Fruit fly (Drosophila melanogaster) whole organism, wandering third instar larva: Measurements from ENCODE around the gene CG4949.

Experiments
- Abd-B ChIP-seq: fragments of >200 bp; optimal IDR thresholded peaks from 2 replicates; lab custom pipeline; 2017; ENCODE audit warnings: missing biosample characterization, missing genetic modification characterization
- CG32264 ChIP-seq: fragments of 200-800 bp; sonication (Bioruptor generic); optimal IDR thresholded peaks from 2 replicates; lab custom pipeline; 2016; ENCODE audit warnings: missing biosample characterization, missing genetic modification characterization
- CG9705 ChIP-seq: fragments of 200-800 bp; sonication (Bioruptor generic); optimal IDR thresholded peaks from 2 replicates; lab custom pipeline; 2018; ENCODE audit warnings: missing biosample characterization, mild to moderate bottlenecking, missing genetic modification characterization
- CrebA ChIP-seq: fragments of 200-800 bp; sonication (Bioruptor generic); optimal IDR thresholded peaks from 2 replicates; lab custom pipeline; 2016; ENCODE audit warnings: missing biosample characterization, mild to moderate bottlenecking, missing genetic modification characterization, borderline replicate concordance
- Dfd ChIP-seq: fragments of >200 bp; optimal IDR thresholded peaks from 2 replicates; lab custom pipeline; 2017; ENCODE audit warnings: missing biosample characterization, missing genetic modification characterization
- Dif ChIP-seq: fragments of 200-275, 200-300 bp; sonication (Bioruptor generic); optimal IDR thresholded peaks from 2 replicates; lab custom pipeline; 2018; ENCODE audit warnings: missing biosample characterization, missing genetic modification characterization; ENCODE audit not compliant: partially characterized antibody
- GATAd ChIP-seq: sonication (Bioruptor generic); optimal IDR thresholded peaks from 2 replicates; lab custom pipeline; 2016; ENCODE audit warnings: missing biosample characterization, missing genetic modification characterization
- HLH106 ChIP-seq: fragments of 200-800 bp; optimal IDR thresholded peaks from 3 replicates; lab custom pipeline; 2019; ENCODE audit warnings: missing biosample characterization, mild to moderate bottlenecking, missing genetic modification characterization, moderate library complexity
- Hnf4 ChIP-seq: fragments of 200-800 bp; sonication (Bioruptor generic); optimal IDR thresholded peaks from 2 replicates; lab custom pipeline; 2016; ENCODE audit warnings: missing biosample characterization, mild to moderate bottlenecking, missing genetic modification characterization
- Hr78 ChIP-seq: fragments of >200 bp; optimal IDR thresholded peaks from 2 replicates; lab custom pipeline; 2017; ENCODE audit warnings: missing biosample characterization, missing genetic modification characterization
- Hr83 ChIP-seq: fragments of 200-300 bp; sonication (Bioruptor generic); optimal IDR thresholded peaks from 2 replicates; lab custom pipeline; 2016; ENCODE audit warnings: missing biosample characterization, mild to moderate bottlenecking, missing genetic modification characterization, moderate library complexity; ENCODE audit not compliant: poor library complexity, severe bottlenecking
- Jra ChIP-seq: sonication (Bioruptor generic); optimal IDR thresholded peaks from 2 replicates; lab custom pipeline; 2016; ENCODE audit warnings: missing biosample characterization, missing genetic modification characterization
- Mio ChIP-seq: sonication (Bioruptor generic); optimal IDR thresholded peaks from 2 replicates; lab custom pipeline; 2016; ENCODE audit warnings: missing biosample characterization, missing genetic modification characterization
- Myc ChIP-seq: fragments of >200 bp; optimal IDR thresholded peaks from 2 replicates; lab custom pipeline; 2017
- N ChIP-seq: fragments of >200 bp; optimal IDR thresholded peaks from 2 replicates; lab custom pipeline; 2018; ENCODE audit warnings: missing biosample characterization, missing external identifiers, missing genetic modification characterization
- OdsH ChIP-seq: fragments of 200-800 bp; sonication (Bioruptor generic); optimal IDR thresholded peaks from 2 replicates; lab custom pipeline; 2016; ENCODE audit warnings: missing biosample characterization, mild to moderate bottlenecking, missing genetic modification characterization
- Rel ChIP-seq, 2 experiments: fragments of 200-800 bp; sonication (Bioruptor generic) in 1 of 2; optimal IDR thresholded peaks; 2 replicates in 1 of 2; 3 replicates in 1 of 2; lab custom pipeline; 2016 to 2019; ENCODE audit warnings: mild to moderate bottlenecking in 2 of 2, missing biosample characterization in 2 of 2, missing genetic modification characterization in 2 of 2, moderate library complexity in 1 of 2
- Sp1 ChIP-seq: fragments of 200-800 bp; sonication (Bioruptor generic); optimal IDR thresholded peaks from 3 replicates; lab custom pipeline; 2019; ENCODE audit warnings: missing biosample characterization, mild to moderate bottlenecking, missing genetic modification characterization, moderate library complexity
- Vsx2 ChIP-seq: fragments of 200-300, 225-300 bp; sonication (Bioruptor generic); optimal IDR thresholded peaks from 2 replicates; lab custom pipeline; 2018; ENCODE audit warnings: missing biosample characterization, missing genetic modification characterization; ENCODE audit not compliant: partially characterized antibody
- br ChIP-seq: fragments of 200-800 bp; sonication (Bioruptor generic); optimal IDR thresholded peaks from 2 replicates; lab custom pipeline; 2016; ENCODE audit warnings: missing biosample characterization, missing genetic modification characterization
- brk ChIP-seq: fragments of 200-800 bp; sonication (Bioruptor generic); optimal IDR thresholded peaks from 2 replicates; lab custom pipeline; 2016; ENCODE audit warnings: missing biosample characterization, mild to moderate bottlenecking, missing genetic modification characterization
- dl ChIP-seq, 2 experiments: fragments of 175-275, 200-275 bp in 1 of 2; fragments of 200-275 bp in 1 of 2; sonication (Bioruptor generic); optimal IDR thresholded peaks; lab custom pipeline; 2018; ENCODE audit warnings: mild to moderate bottlenecking in 2 of 2, missing biosample characterization in 2 of 2, missing genetic modification characterization in 2 of 2, moderate library complexity in 2 of 2; ENCODE audit not compliant: partially characterized antibody in 2 of 2, insufficient read depth in 1 of 2
- dmrt93B ChIP-seq: fragments of 200-800 bp; sonication (Bioruptor generic); optimal IDR thresholded peaks from 2 replicates; lab custom pipeline; 2018; ENCODE audit warnings: missing biosample characterization, mild to moderate bottlenecking, missing genetic modification characterization
- dsf ChIP-seq: sonication (Bioruptor generic); optimal IDR thresholded peaks from 2 replicates; lab custom pipeline; 2016; ENCODE audit warnings: missing biosample characterization, missing genetic modification characterization, borderline replicate concordance
- ey ChIP-seq: fragments of 200-800 bp; sonication (Bioruptor generic); optimal IDR thresholded peaks from 2 replicates; lab custom pipeline; 2016; ENCODE audit warnings: missing biosample characterization, missing genetic modification characterization
- foxo ChIP-seq, 2 experiments: fragments of 200-800 bp; sonication (Bioruptor generic); optimal IDR thresholded peaks; 2 replicates in 1 of 2; 3 replicates in 1 of 2; lab custom pipeline; 2016 to 2017; ENCODE audit warnings: missing biosample characterization in 2 of 2, missing genetic modification characterization in 2 of 2
- fru ChIP-seq: fragments of 200-800 bp; sonication (Bioruptor generic); optimal IDR thresholded peaks from 3 replicates; lab custom pipeline; 2016; ENCODE audit warnings: missing biosample characterization, mild to moderate bottlenecking, missing genetic modification characterization
- h ChIP-seq: fragments of 200-800 bp; sonication (Bioruptor generic); optimal IDR thresholded peaks from 3 replicates; lab custom pipeline; 2016; ENCODE audit warnings: missing biosample characterization, mild to moderate bottlenecking, missing genetic modification characterization
- jim ChIP-seq: fragments of 175-275, 200-325 bp; sonication (Bioruptor generic); optimal IDR thresholded peaks from 2 replicates; lab custom pipeline; 2016; ENCODE audit warnings: missing biosample characterization, mild to moderate bottlenecking, missing genetic modification characterization
- lola ChIP-seq: fragments of >200 bp; optimal IDR thresholded peaks from 2 replicates; lab custom pipeline; 2017; ENCODE audit warnings: missing biosample characterization, missing genetic modification characterization
- pan ChIP-seq: fragments of >200 bp; optimal IDR thresholded peaks from 2 replicates; lab custom pipeline; 2017
- psq ChIP-seq: fragments of 200-800 bp; sonication (Bioruptor generic); optimal IDR thresholded peaks from 3 replicates; lab custom pipeline; 2017; ENCODE audit warnings: missing biosample characterization, mild to moderate bottlenecking, missing genetic modification characterization, moderate library complexity
- rgr ChIP-seq: fragments of 200-800 bp; sonication (Bioruptor generic); optimal IDR thresholded peaks from 3 replicates; lab custom pipeline; 2016; ENCODE audit warnings: missing biosample characterization, mild to moderate bottlenecking, missing genetic modification characterization
- sage ChIP-seq: fragments of 200-800 bp; sonication (Bioruptor generic); optimal IDR thresholded peaks from 2 replicates; lab custom pipeline; 2016; ENCODE audit warnings: missing biosample characterization, mild to moderate bottlenecking, missing genetic modification characterization
- sv ChIP-seq: fragments of 200-800 bp; sonication (Bioruptor generic); optimal IDR thresholded peaks from 3 replicates; lab custom pipeline; 2016; ENCODE audit warnings: missing biosample characterization, missing genetic modification characterization
- tai ChIP-seq: sonication (Bioruptor generic); optimal IDR thresholded peaks from 2 replicates; lab custom pipeline; 2016; ENCODE audit warnings: missing biosample characterization, missing genetic modification characterization
- usp ChIP-seq: fragments of >200 bp; optimal IDR thresholded peaks from 2 replicates; lab custom pipeline; 2017; ENCODE audit warnings: missing biosample characterization, missing genetic modification characterization
- woc ChIP-seq: sonication (Bioruptor generic); optimal IDR thresholded peaks from 2 replicates; lab custom pipeline; 2016; ENCODE audit warnings: missing biosample characterization, mild to moderate bottlenecking, missing genetic modification characterization

The CG4949 gene

dm6 chrX:17081147-17081546, 2.5 kb downstream of the CG4949 start, which contains the start of gene CG4955:
Gene CG4955, plus strand, starts transcription at chrX:17081447.
- TF ChIP-seq HLH106 (no peak), rgr (GFP tag; lab: Kevin White, UChicago) (no peak), sage (GFP tag; lab: Kevin White, UChicago) (no peak), sv (GFP tag; lab: Kevin White, UChicago) (no peak), tai (GFP tag; lab: Kevin White, UChicago) (no peak), brk (no peak), dl (GFP tag; optimal IDR thresholded peaks at IDR 0.05; lab: Kevin White, UChicago; ENCODE audit: insufficient read depth in 1 of 2, partially characterized antibody in 2 of 2) (no peak), ey (GFP tag; lab: Kevin White, UChicago) (no peak), Vsx2 (GFP tag; lab: Kevin White, UChicago) (no peak), Mio (GFP tag; lab: Kevin White, UChicago) (no peak), Jra (GFP tag; lab: Kevin White, UChicago) (no peak)

DNA sequence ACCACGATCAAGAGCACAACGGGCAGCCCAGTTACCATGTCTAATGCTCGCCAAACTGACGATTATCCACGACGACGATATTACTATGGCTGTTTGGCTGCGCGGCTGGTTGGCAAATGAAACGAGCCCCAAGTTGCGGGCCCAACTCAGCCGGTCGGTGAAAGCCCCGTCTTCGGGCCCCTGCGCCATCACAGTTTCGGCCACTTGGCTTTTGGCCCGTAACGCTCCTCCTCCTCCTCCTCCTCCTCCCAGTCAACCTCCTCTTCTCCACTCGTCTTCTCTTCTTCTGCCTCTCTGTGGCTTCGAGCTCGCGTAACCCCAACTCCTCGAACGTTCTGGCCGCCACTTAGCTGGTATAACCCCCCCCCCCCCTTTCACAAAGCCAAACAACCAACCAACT, 8.9 kb downstream of the CG4949 start, which contains the start of gene CG8945:
TSS of gene CG8945 (minus strand) at position 101 of the 400 bp plus-strand sequence.
- TF ChIP-seq HLH106 (no peak), dsf (GFP tag; lab: Kevin White, UChicago) (no peak), woc (GFP tag; lab: Kevin White, UChicago) (no peak)

DNA sequence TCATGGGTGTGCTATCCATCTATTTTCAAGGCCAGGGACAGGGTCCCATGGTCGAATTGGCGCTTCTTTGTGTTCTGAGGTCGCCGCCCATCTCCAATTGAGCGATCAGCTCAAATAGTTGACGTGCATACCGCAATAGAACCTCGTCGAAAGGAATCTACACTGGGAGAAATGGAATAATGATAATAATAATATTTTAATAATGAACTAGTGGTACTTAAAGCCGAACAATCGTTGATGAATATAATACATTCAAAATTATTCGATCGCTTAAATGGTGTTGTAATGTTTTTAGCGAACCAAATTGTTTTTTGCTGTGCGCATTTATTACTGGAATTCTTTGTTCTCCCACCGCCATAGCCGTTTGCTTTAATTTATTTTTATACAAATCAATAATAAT, 11.9 kb downstream of the CG4949 start:
- TF ChIP-seq HLH106: peak; percentile 27
- TF ChIP-seq lola (GFP tag; lab: Kevin White, UChicago): no peak
- no peak for TF ChIP-seq sv (GFP tag; lab: Kevin White, UChicago)
- TF ChIP-seq Mio (GFP tag; lab: Kevin White, UChicago): no peak
- TF ChIP-seq foxo (GFP tag; optimal IDR thresholded peaks at IDR 0.05; lab: Kevin White, UChicago): peak in 1 of 2 experiments; percentile 15

DNA sequence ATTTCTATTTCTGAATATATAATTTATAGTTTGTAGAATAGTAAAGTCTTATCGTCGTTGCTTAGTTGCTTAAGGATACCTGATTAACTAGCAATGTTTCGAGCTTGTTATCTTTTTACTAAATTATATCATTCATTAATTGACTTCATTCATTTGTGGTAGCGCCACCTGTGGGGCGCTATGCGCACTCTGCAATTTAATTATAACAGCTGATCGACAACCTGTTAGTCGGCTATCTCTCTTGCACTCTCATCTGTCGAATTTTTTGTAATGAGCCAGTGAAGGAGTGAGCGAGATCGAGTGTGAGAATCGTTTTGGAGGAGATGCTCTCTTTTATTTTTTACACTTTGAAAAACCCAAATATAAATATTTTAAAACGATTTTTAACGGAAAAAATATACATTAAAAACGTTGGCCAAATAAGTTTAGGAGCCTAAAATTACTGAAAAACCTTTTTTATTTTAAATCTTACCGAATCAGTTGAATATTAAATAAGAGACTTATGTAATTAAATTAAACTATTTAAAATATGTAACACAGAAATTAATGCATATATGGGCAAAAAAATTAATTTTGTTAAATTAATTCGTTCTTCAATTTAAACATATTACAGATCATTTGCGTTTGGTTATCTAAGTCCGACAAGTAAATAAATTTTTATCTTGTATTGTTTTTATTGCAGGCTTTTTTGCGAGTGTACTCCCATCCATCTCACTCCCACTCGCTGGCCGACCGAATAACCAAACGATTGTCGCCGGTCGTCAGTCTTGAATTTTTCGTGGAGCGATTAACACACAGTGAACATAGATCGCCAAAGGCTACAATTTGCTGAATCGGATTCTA, 12.6 kb downstream of the CG4949 start, which contains the start of the genes CG16700 and CG4991:
TSS of gene CG16700 (plus strand) at position 793 of the 843 bp plus-strand sequence.
TSS of gene CG4991 (plus strand) at position 793 of the 843 bp plus-strand sequence.
- TF ChIP-seq Hnf4 (GFP tag; lab: Kevin White, UChicago): no peak
- no peak for TF ChIP-seq sage (GFP tag; lab: Kevin White, UChicago)
- TF ChIP-seq sv (GFP tag; lab: Kevin White, UChicago): no peak
- TF ChIP-seq dmrt93B (GFP tag; lab: Kevin White, UChicago): peak; percentile 80
- TF ChIP-seq CG9705: peak; percentile 45
- no peak for TF ChIP-seq Myc (lab: Kevin White, UChicago)
- TF ChIP-seq CG32264: no peak
- TF ChIP-seq Mio (GFP tag; lab: Kevin White, UChicago): no peak
- TF ChIP-seq psq (GFP tag; lab: Kevin White, UChicago): peak; percentile 74
- no peak for TF ChIP-seq CrebA (GFP tag; lab: Kevin White, UChicago)
- TF ChIP-seq jim (GFP tag; lab: Kevin White, UChicago): no peak
- TF ChIP-seq Jra (GFP tag; lab: Kevin White, UChicago): peak; percentile 29
- TF ChIP-seq brk: no peak
- peak; percentile 48 for TF ChIP-seq ey (GFP tag; lab: Kevin White, UChicago)
- no peak for TF ChIP-seq Hr78 (GFP tag; lab: Kevin White, UChicago)
- TF ChIP-seq OdsH (GFP tag; lab: Kevin White, UChicago): peak; percentile 77
- TF ChIP-seq foxo (GFP tag; optimal IDR thresholded peaks at IDR 0.05; lab: Kevin White, UChicago): peak in 1 of 2 experiments; percentile 82
- no peak for TF ChIP-seq br (GFP tag; lab: Kevin White, UChicago)
- TF ChIP-seq Vsx2 (GFP tag; lab: Kevin White, UChicago): peak; percentile 31
- peak; percentile 71 for TF ChIP-seq fru
- TF ChIP-seq lola (GFP tag; lab: Kevin White, UChicago): no peak
- peak; percentile 91 for TF ChIP-seq HLH106
- peak; percentile 26 for TF ChIP-seq GATAd
- no peak for TF ChIP-seq dsf (GFP tag; lab: Kevin White, UChicago)
- TF ChIP-seq woc (GFP tag; lab: Kevin White, UChicago): peak; percentile 62
- no peak for TF ChIP-seq Rel (GFP tag; optimal IDR thresholded peaks at IDR 0.05; lab: Kevin White, UChicago)
- no peak for TF ChIP-seq Rel (tag; optimal IDR thresholded peaks at IDR 0.05; lab: Kevin White, UChicago)
- TF ChIP-seq Dfd (GFP tag; lab: Kevin White, UChicago): no peak
- no peak for TF ChIP-seq usp (GFP tag; lab: Kevin White, UChicago)
- TF ChIP-seq Hr83 (GFP tag; lab: Kevin White, UChicago): peak; percentile 6
- TF ChIP-seq rgr (GFP tag; lab: Kevin White, UChicago): peak; percentile 66
- peak; percentile 91 for TF ChIP-seq Sp1 (GFP tag; lab: Kevin White, UChicago)
- no peak for TF ChIP-seq Abd-B (GFP tag; lab: Kevin White, UChicago)
- peak in 1 of 2 experiments; percentile 4 for TF ChIP-seq dl (GFP tag; optimal IDR thresholded peaks at IDR 0.05; lab: Kevin White, UChicago; ENCODE audit: insufficient read depth in 1 of 2, partially characterized antibody in 2 of 2)
- TF ChIP-seq N (GFP tag; lab: Kevin White, UChicago): no peak
- TF ChIP-seq pan (lab: Kevin White, UChicago): no peak
- peak; percentile 62 for TF ChIP-seq h (GFP tag; lab: Kevin White, UChicago)
- TF ChIP-seq Dif (GFP tag; lab: Kevin White, UChicago): peak; percentile 1
- no peak for TF ChIP-seq tai (GFP tag; lab: Kevin White, UChicago)
